Worm (Caenorhabditis elegans): ENCODE measurements around the gene F45D11.14.
"Not testable (repeated sequence)": the region's sequence is repeated elsewhere in the genome, so short reads cannot be mapped to it uniquely, and the experiment has no call there.

- TF ChIP-seq ama-1 (optimal IDR thresholded peaks at IDR 0.05); unc-62 (GFP tag; optimal IDR thresholded peaks at IDR 0.05 in 1 of 2); unc-62 (tag; optimal IDR thresholded peaks at IDR 0.05); tag-97 (GFP tag; IDR thresholded peaks at IDR 0.05); cey-2 (tag; optimal IDR thresholded peaks at IDR 0.05; ENCODE audit: borderline replicate concordance, insufficient read depth); vab-7 (GFP tag; IDR thresholded peaks at IDR 0.05); spr-1 (tag; optimal IDR thresholded peaks at IDR 0.05); lsy-2 (tag; optimal IDR thresholded peaks at IDR 0.05); ztf-11 (tag; optimal IDR thresholded peaks at IDR 0.05): not testable (repeated sequence)
Observed at ce11 chrII:954626-955025, 51.6 kb downstream of the F45D11.14 start, which contains the start of gene fbxc-7.

Measured in whole organism, L4 larva.